Fruit fly (Drosophila melanogaster) whole organism, adult: ENCODE data around the gene CG3868.

Experiments
- CG14711 ChIP-seq: fragments of 200-800 bp; sonication (Bioruptor generic); optimal IDR thresholded peaks from 2 replicates; lab custom pipeline; 2018; ENCODE audit warnings: missing biosample characterization, mild to moderate bottlenecking, missing genetic modification characterization, moderate library complexity
- CG5204 ChIP-seq: fragments of 200-800 bp; sonication (Bioruptor generic); optimal IDR thresholded peaks from 2 replicates; lab custom pipeline; 2016; ENCODE audit warnings: missing biosample characterization, missing genetic modification characterization
- Hr96 ChIP-seq: fragments of 200-800 bp; sonication (Bioruptor generic); optimal IDR thresholded peaks from 2 replicates; lab custom pipeline; 2016; ENCODE audit warnings: missing biosample characterization, missing genetic modification characterization
- Mnt ChIP-seq: fragments of 200-800 bp; sonication (Bioruptor generic); optimal IDR thresholded peaks from 2 replicates; lab custom pipeline; 2016; ENCODE audit warnings: missing biosample characterization, mild to moderate bottlenecking, missing genetic modification characterization
- bab1 ChIP-seq: fragments of 200-800 bp; sonication (Bioruptor generic); optimal IDR thresholded peaks from 3 replicates; lab custom pipeline; 2019; ENCODE audit warnings: missing biosample characterization, mild to moderate bottlenecking, missing genetic modification characterization, moderate library complexity
- cic ChIP-seq: fragments of 200-800 bp; sonication (Bioruptor generic); optimal IDR thresholded peaks from 2 replicates; lab custom pipeline; 2017; ENCODE audit warnings: missing biosample characterization, mild to moderate bottlenecking, missing genetic modification characterization, moderate library complexity
- cnc ChIP-seq, 2 experiments: fragments of >200 bp; optimal IDR thresholded peaks; 2 replicates each; lab custom pipeline; 2017
- kay ChIP-seq: fragments of 200-800 bp; sonication (Bioruptor generic); peaks from one replicate; lab custom pipeline; 2016; ENCODE audit warnings: missing biosample characterization, missing genetic modification characterization, borderline replicate concordance
- ovo ChIP-seq: fragments of 200-800 bp; sonication (Bioruptor generic); optimal IDR thresholded peaks from 2 replicates; lab custom pipeline; 2016; ENCODE audit warnings: missing biosample characterization, missing genetic modification characterization
- toe ChIP-seq: fragments of 200-800 bp; sonication (Bioruptor generic); optimal IDR thresholded peaks from 2 replicates; lab custom pipeline; 2016; ENCODE audit warnings: missing biosample characterization, missing genetic modification characterization

dm6 chr3L:14353161-14353560 lies 49.4 kb downstream of the CG3868 start:
- no peak for TF ChIP-seq Mnt (GFP tag; lab: Kevin White, UChicago)
- TF ChIP-seq ovo (GFP tag; lab: Kevin White, UChicago) = no peak
- no peak for TF ChIP-seq kay (GFP tag; lab: Kevin White, UChicago)
- TF ChIP-seq CG14711 (tag; lab: Kevin White, UChicago) = no peak
- no peak for TF ChIP-seq bab1 (GFP tag; lab: Kevin White, UChicago)
- no peak for TF ChIP-seq cic (GFP tag; lab: Kevin White, UChicago)
- no peak for TF ChIP-seq CG5204 (GFP tag; lab: Kevin White, UChicago)
- no peak for TF ChIP-seq toe (GFP tag; lab: Kevin White, UChicago)
- TF ChIP-seq Hr96 (GFP tag; lab: Kevin White, UChicago) = no peak
- no peak for TF ChIP-seq cnc (optimal IDR thresholded peaks at IDR 0.05; lab: Kevin White, UChicago)
